Fruit fly (Drosophila melanogaster): ENCODE data around the gene CG10597.
A peak's percentile ranks its signal among the peaks of the same experiment; 100 is the strongest.

CG10597 gene

dm6 chrX:17232642-17233041, 1.8 kb upstream of the CG10597 start, which contains the start of gene f:
Gene f (plus strand): TSS chrX:17232942.
- TF ChIP-seq dsf (GFP tag; optimal IDR thresholded peaks at IDR 0.05; ENCODE audit: borderline replicate concordance) (no peak), Hnf4 (GFP tag; optimal IDR thresholded peaks at IDR 0.05) (no peak), Hr83 (GFP tag; optimal IDR thresholded peaks at IDR 0.05; ENCODE audit: poor library complexity, severe bottlenecking) (no peak)

dm6 chrX:17229475-17230169, 1.2 kb downstream of the CG10597 start:
- TF ChIP-seq foxo (GFP tag; optimal IDR thresholded peaks at IDR 0.05) (peak in 1 of 2 experiments; percentile 45), rgr (GFP tag; optimal IDR thresholded peaks at IDR 0.05) (peak; percentile 40), ey (GFP tag; optimal IDR thresholded peaks at IDR 0.05) (peak; percentile 25), fru (GFP tag; optimal IDR thresholded peaks at IDR 0.05) (peak; percentile 32), Abd-B (GFP tag; optimal IDR thresholded peaks at IDR 0.05) (no peak), Hnf4 (GFP tag; optimal IDR thresholded peaks at IDR 0.05) (peak; percentile 29), br (GFP tag; optimal IDR thresholded peaks at IDR 0.05) (peak; percentile 23), Sp1 (GFP tag; optimal IDR thresholded peaks at IDR 0.05) (no peak)

dm6 chrX:17227462-17227861, 3.4 kb downstream of the CG10597 start:
- TF ChIP-seq pan (optimal IDR thresholded peaks at IDR 0.05) (no peak), Rel (GFP tag; optimal IDR thresholded peaks at IDR 0.05) (no peak), Rel (tag; optimal IDR thresholded peaks at IDR 0.05) (no peak), rgr (GFP tag; optimal IDR thresholded peaks at IDR 0.05) (no peak), Mio (GFP tag; optimal IDR thresholded peaks at IDR 0.05) (no peak), psq (GFP tag; optimal IDR thresholded peaks at IDR 0.05) (no peak), h (GFP tag; optimal IDR thresholded peaks at IDR 0.05) (no peak), lola (GFP tag; optimal IDR thresholded peaks at IDR 0.05) (no peak), Dfd (GFP tag; optimal IDR thresholded peaks at IDR 0.05) (no peak), dl (GFP tag; optimal IDR thresholded peaks at IDR 0.05; ENCODE audit: insufficient read depth in 1 of 2, partially characterized antibody in 2 of 2) (no peak)

- no peak for TF ChIP-seq tai (GFP tag; optimal IDR thresholded peaks at IDR 0.05)
- no peak for TF ChIP-seq sv (GFP tag; optimal IDR thresholded peaks at IDR 0.05)
- no peak for TF ChIP-seq h (GFP tag; optimal IDR thresholded peaks at IDR 0.05)
- no peak for TF ChIP-seq HLH106 (tag; optimal IDR thresholded peaks at IDR 0.05)
- TF ChIP-seq Vsx2 (GFP tag; optimal IDR thresholded peaks at IDR 0.05; ENCODE audit: partially characterized antibody) = no peak
- TF ChIP-seq psq (GFP tag; optimal IDR thresholded peaks at IDR 0.05) = no peak
- TF ChIP-seq CrebA (GFP tag; optimal IDR thresholded peaks at IDR 0.05; ENCODE audit: borderline replicate concordance) = no peak
- TF ChIP-seq Jra (GFP tag; optimal IDR thresholded peaks at IDR 0.05) = no peak
- no peak for TF ChIP-seq Myc (optimal IDR thresholded peaks at IDR 0.05)
- TF ChIP-seq dl (GFP tag; optimal IDR thresholded peaks at IDR 0.05; ENCODE audit: insufficient read depth in 1 of 2, partially characterized antibody in 2 of 2) = no peak
- no peak for TF ChIP-seq dsf (GFP tag; optimal IDR thresholded peaks at IDR 0.05; ENCODE audit: borderline replicate concordance)
- no peak for TF ChIP-seq CG9705 (GFP tag; optimal IDR thresholded peaks at IDR 0.05)
- no peak for TF ChIP-seq foxo (GFP tag; optimal IDR thresholded peaks at IDR 0.05)
- TF ChIP-seq CG32264 (GFP tag; optimal IDR thresholded peaks at IDR 0.05) = no peak
- no peak for TF ChIP-seq dmrt93B (GFP tag; optimal IDR thresholded peaks at IDR 0.05)
- TF ChIP-seq Sp1 (GFP tag; optimal IDR thresholded peaks at IDR 0.05) = no peak
Measured at dm6 chrX:17226681-17227019, 4.2 kb downstream of the CG10597 start, which contains the start of gene CG10598. Gene CG10598 (minus strand): TSS chrX:17226867.

dm6 chrX:17225972-17226680, 4.7 kb downstream of the CG10597 start:
- TF ChIP-seq dmrt93B (GFP tag; optimal IDR thresholded peaks at IDR 0.05) (no peak), Dfd (GFP tag; optimal IDR thresholded peaks at IDR 0.05) (peak; percentile 68)

- TF ChIP-seq pan (optimal IDR thresholded peaks at IDR 0.05) = no peak
- no peak for TF ChIP-seq N (GFP tag; optimal IDR thresholded peaks at IDR 0.05)
- TF ChIP-seq HLH106 (tag; optimal IDR thresholded peaks at IDR 0.05) = no peak
- TF ChIP-seq OdsH (GFP tag; optimal IDR thresholded peaks at IDR 0.05) = no peak
- no peak for TF ChIP-seq usp (GFP tag; optimal IDR thresholded peaks at IDR 0.05)
- TF ChIP-seq sv (GFP tag; optimal IDR thresholded peaks at IDR 0.05) = no peak
- TF ChIP-seq rgr (GFP tag; optimal IDR thresholded peaks at IDR 0.05) = no peak
- no peak for TF ChIP-seq Vsx2 (GFP tag; optimal IDR thresholded peaks at IDR 0.05; ENCODE audit: partially characterized antibody)
- TF ChIP-seq Abd-B (GFP tag; optimal IDR thresholded peaks at IDR 0.05) = no peak
- TF ChIP-seq h (GFP tag; optimal IDR thresholded peaks at IDR 0.05) = no peak
Measured at dm6 chrX:17223715-17224114, 7.1 kb downstream of the CG10597 start, which contains the start of gene CG34327. Gene CG34327 (minus strand): TSS chrX:17223815.
